Worm (Caenorhabditis elegans) whole organism, L4 larva: ENCODE results near the gene spin-3.

Experiments
- egl-43 ChIP-seq: fragments of 200-800 bp; sonication (Bioruptor generic); IDR thresholded peaks from 2 replicates; pipeline ENCODE4 v1.3.6; 2022; ENCODE audit warnings: missing genetic modification reagents, missing genetic modification characterization, missing compliant biosample characterization
- fos-1 ChIP-seq: fragments of 150-350 bp; optimal IDR thresholded peaks from 2 replicates; lab custom pipeline; 2014; ENCODE audit warnings: missing biosample characterization, missing genetic modification characterization
- mdt-29 ChIP-seq: fragments of 200-800 bp; sonication (Bioruptor generic); IDR thresholded peaks from 2 replicates; pipeline ENCODE4 v1.3.6; 2022; ENCODE audit warnings: missing genetic modification reagents, missing genetic modification characterization, missing compliant biosample characterization
- nhr-10 ChIP-seq: fragments of 150-350 bp; optimal IDR thresholded peaks from 2 replicates; lab custom pipeline; 2014; ENCODE audit warnings: missing biosample characterization, missing genetic modification characterization
- nhr-11 ChIP-seq: fragments of 150-350 bp; optimal IDR thresholded peaks from 2 replicates; lab custom pipeline; 2014; ENCODE audit warnings: missing biosample characterization, missing genetic modification characterization
- unc-62 ChIP-seq, 3 experiments: fragments of 150-350 bp in 1 of 3; sonication (generic microtip); optimal IDR thresholded peaks in 2 of 3; peaks in 1 of 3; 1 replicate in 1 of 3; 2 replicates in 2 of 3; lab custom pipeline; 2014 to 2017; ENCODE audit warnings: missing biosample characterization in 3 of 3, missing genetic modification characterization in 3 of 3, missing genetic modification reagents in 3 of 3, missing genotype in 1 of 3

ce11 chrX:13119900-13120299, 10.1 kb upstream of the spin-3 start:
- TF ChIP-seq unc-62 (GFP tag; optimal IDR thresholded peaks at IDR 0.05 in 1 of 2; lab: Kevin White, UChicago) (no peak), unc-62 (tag; optimal IDR thresholded peaks at IDR 0.05; lab: Kevin White, UChicago) (no peak), mdt-29 (GFP tag; lab: Robert Waterston, UW) (no peak), nhr-11 (tag; lab: Kevin White, UChicago) (no peak), egl-43 (GFP tag; lab: Robert Waterston, UW) (no peak), nhr-10 (tag; lab: Kevin White, UChicago) (no peak), fos-1 (tag; lab: Kevin White, UChicago) (no peak)
